Fruit fly (Drosophila melanogaster) whole organism, embryonic: ENCODE measurements around the gene Nulp1.

Experiments used
- Abd-B ChIP-seq: fragments of 200-800 bp; sonication (Bioruptor generic); optimal IDR thresholded peaks from 2 replicates; lab custom pipeline; 2018; ENCODE audit warnings: missing biosample characterization, mild to moderate bottlenecking, missing genetic modification characterization, moderate library complexity
- CG10274 ChIP-seq: fragments of 200-800 bp; sonication (Bioruptor generic); optimal IDR thresholded peaks from 3 replicates; lab custom pipeline; 2017; ENCODE audit warnings: missing biosample characterization, mild to moderate bottlenecking, missing genetic modification characterization
- CG10543 ChIP-seq: fragments of 200-800 bp; sonication (Bioruptor generic); optimal IDR thresholded peaks from 3 replicates; lab custom pipeline; 2017; ENCODE audit warnings: missing biosample characterization, mild to moderate bottlenecking, missing genetic modification characterization, moderate library complexity
- CG11093 ChIP-seq: fragments of 200-800 bp; sonication (Bioruptor generic); IDR thresholded peaks from 3 replicates; pipeline ENCODE4 v1.3.6; 2022; ENCODE audit warnings: missing biosample characterization, missing genetic modification characterization
- CG11504 ChIP-seq: fragments of 200-800 bp; sonication (Bioruptor generic); optimal IDR thresholded peaks from 3 replicates; lab custom pipeline; 2019; ENCODE audit warnings: missing biosample characterization, mild to moderate bottlenecking, missing genetic modification characterization, moderate library complexity
- CG11696 ChIP-seq: fragments of 200-800 bp; sonication (Bioruptor generic); IDR thresholded peaks from 2 replicates; pipeline ENCODE4 v1.3.6; 2022; ENCODE audit warnings: missing biosample characterization, missing genetic modification characterization
- CG1529 ChIP-seq: fragments of 200-800 bp; sonication (Bioruptor generic); optimal IDR thresholded peaks from 3 replicates; lab custom pipeline; 2018; ENCODE audit warnings: missing biosample characterization, missing genetic modification characterization
- CG1602 ChIP-seq: fragments of 200-800 bp; sonication (Bioruptor generic); optimal IDR thresholded peaks from 3 replicates; lab custom pipeline; 2016; ENCODE audit warnings: missing biosample characterization, missing genetic modification characterization
- CG2712 ChIP-seq: fragments of 200-800 bp; optimal IDR thresholded peaks from 3 replicates; lab custom pipeline; 2019; ENCODE audit warnings: missing biosample characterization, mild to moderate bottlenecking, missing genetic modification characterization, moderate library complexity
- CG3065 ChIP-seq: fragments of 200-800 bp; sonication (Bioruptor generic); optimal IDR thresholded peaks from 2 replicates; lab custom pipeline; 2016; ENCODE audit warnings: missing biosample characterization, missing genetic modification characterization
- CG31441 ChIP-seq: fragments of 200-800 bp; sonication (Bioruptor generic); IDR thresholded peaks from 2 replicates; pipeline ENCODE4 v1.3.6; 2022; ENCODE audit warnings: missing biosample characterization, missing genetic modification characterization
- CG33557 ChIP-seq: fragments of 200-800 bp; sonication (Bioruptor generic); optimal IDR thresholded peaks from 2 replicates; lab custom pipeline; 2019; ENCODE audit warnings: missing biosample characterization, mild to moderate bottlenecking, missing genetic modification characterization, moderate library complexity
- CG3838 ChIP-seq: fragments of 200-800 bp; sonication (Bioruptor generic); optimal IDR thresholded peaks from 3 replicates; lab custom pipeline; 2016; ENCODE audit warnings: missing biosample characterization, missing genetic modification characterization
- CG3847 ChIP-seq: fragments of 200-800 bp; sonication (Bioruptor generic); IDR thresholded peaks from 2 replicates; pipeline ENCODE4 v1.3.6; 2022; ENCODE audit warnings: missing biosample characterization, missing genetic modification characterization
- CG42726 ChIP-seq: fragments of 200-800 bp; sonication (Bioruptor generic); IDR thresholded peaks from 2 replicates; pipeline ENCODE4 v1.3.6; 2022; ENCODE audit warnings: missing biosample characterization, missing genetic modification characterization; ENCODE audit not compliant: partially characterized antibody
- CG7745 ChIP-seq: fragments of 200-800 bp; sonication (Bioruptor generic); optimal IDR thresholded peaks from 2 replicates; lab custom pipeline; 2018; ENCODE audit warnings: missing biosample characterization, mild to moderate bottlenecking, missing genetic modification characterization, moderate library complexity
- Chrac-16 ChIP-seq: fragments of 200-800 bp; sonication (Bioruptor generic); optimal IDR thresholded peaks from 3 replicates; lab custom pipeline; 2016; ENCODE audit warnings: missing biosample characterization, missing genetic modification characterization
- Deaf1 ChIP-seq: fragments of 200-800 bp; optimal IDR thresholded peaks from 3 replicates; lab custom pipeline; 2019; ENCODE audit warnings: missing biosample characterization, mild to moderate bottlenecking, missing genetic modification characterization, moderate library complexity
- Dll ChIP-seq: fragments of 200-800 bp; sonication (Bioruptor generic); IDR thresholded peaks from 4 replicates; pipeline ENCODE4 v1.3.6; 2022; ENCODE audit warnings: missing biosample characterization, missing genetic modification characterization; ENCODE audit not compliant: partially characterized antibody
- Hr51 ChIP-seq, 2 experiments: fragments of 200-800 bp; sonication (Bioruptor generic); optimal IDR thresholded peaks; 2 replicates in 1 of 2; 3 replicates in 1 of 2; lab custom pipeline; 2016 to 2018; ENCODE audit warnings: missing biosample characterization in 2 of 2, missing genetic modification characterization in 2 of 2, mild to moderate bottlenecking in 1 of 2, moderate library complexity in 1 of 2
- Lhr ChIP-seq: fragments of 200-800 bp; sonication (Bioruptor generic); optimal IDR thresholded peaks from 3 replicates; lab custom pipeline; 2017; ENCODE audit warnings: mild to moderate bottlenecking, missing biosample characterization, missing genetic modification reagents, missing genetic modification characterization
- MBD-R2 ChIP-seq: fragments of 200-800 bp; sonication (Bioruptor generic); IDR thresholded peaks from 2 replicates; pipeline ENCODE4 v1.3.6; 2022; ENCODE audit warnings: missing biosample characterization, missing genetic modification characterization
- Meics ChIP-seq: fragments of 200-800 bp; sonication (Bioruptor generic); optimal IDR thresholded peaks from 2 replicates; lab custom pipeline; 2017; ENCODE audit warnings: missing biosample characterization, mild to moderate bottlenecking, missing genetic modification characterization
- NC2α ChIP-seq: fragments of 200-800 bp; sonication (Bioruptor generic); optimal IDR thresholded peaks from 2 replicates; lab custom pipeline; 2016; ENCODE audit warnings: missing biosample characterization, missing genetic modification characterization
- Nf-YC ChIP-seq: fragments of 200-800 bp; optimal IDR thresholded peaks from 3 replicates; lab custom pipeline; 2019; ENCODE audit warnings: missing biosample characterization, mild to moderate bottlenecking, missing genetic modification characterization, moderate library complexity
- Oli ChIP-seq: fragments of 200-800 bp; sonication (Bioruptor generic); optimal IDR thresholded peaks from 2 replicates; lab custom pipeline; 2018; ENCODE audit warnings: missing biosample characterization, mild to moderate bottlenecking, missing genetic modification characterization, moderate library complexity
- Pdp1 ChIP-seq, 2 experiments: fragments of 200-800 bp; sonication (Bioruptor generic); optimal IDR thresholded peaks; 3 replicates each; lab custom pipeline; 2016; ENCODE audit warnings: missing biosample characterization in 2 of 2, missing genetic modification characterization in 2 of 2, mild to moderate bottlenecking in 1 of 2, moderate library complexity in 1 of 2
- Rfx ChIP-seq: fragments of 200-800 bp; sonication (Bioruptor generic); IDR thresholded peaks from 2 replicates; pipeline ENCODE4 v1.3.6; 2022; ENCODE audit warnings: missing biosample characterization, missing genetic modification characterization
- Sox102F ChIP-seq: fragments of 200-800 bp; sonication (Bioruptor generic); optimal IDR thresholded peaks from 2 replicates; lab custom pipeline; 2018; ENCODE audit warnings: missing biosample characterization, mild to moderate bottlenecking, missing genetic modification characterization, moderate library complexity
- Ssrp ChIP-seq: fragments of 200-800 bp; sonication (Bioruptor generic); optimal IDR thresholded peaks from 2 replicates; lab custom pipeline; 2018; ENCODE audit warnings: missing biosample characterization, mild to moderate bottlenecking, missing genetic modification characterization, moderate library complexity
- cad ChIP-seq: fragments of >200 bp; optimal IDR thresholded peaks from 2 replicates; lab custom pipeline; 2017; ENCODE audit warnings: missing biosample characterization, missing genetic modification characterization
- croc ChIP-seq: fragments of 200-800 bp; sonication (Bioruptor generic); conservative IDR thresholded peaks from 3 replicates; pipeline ENCODE4 v1.3.6; 2022; ENCODE audit warnings: missing biosample characterization, missing genetic modification characterization
- disco-r ChIP-seq: fragments of 200-800 bp; sonication (Bioruptor generic); optimal IDR thresholded peaks from 2 replicates; lab custom pipeline; 2016; ENCODE audit warnings: missing biosample characterization, missing genetic modification characterization
- dysf ChIP-seq: fragments of 200-800 bp; sonication (Bioruptor generic); IDR thresholded peaks from 3 replicates; pipeline ENCODE4 v1.3.6; 2022; ENCODE audit warnings: missing biosample characterization, missing genetic modification characterization
- eve ChIP-seq, 2 experiments: fragments of >200 bp; optimal IDR thresholded peaks; 2 replicates each; lab custom pipeline; 2017; ENCODE audit warnings: missing biosample characterization in 2 of 2, missing genetic modification characterization in 2 of 2
- gcm ChIP-seq: fragments of 200-800 bp; sonication (Bioruptor generic); optimal IDR thresholded peaks from 2 replicates; lab custom pipeline; 2019; ENCODE audit warnings: missing biosample characterization, mild to moderate bottlenecking, missing genetic modification characterization, moderate library complexity
- grau ChIP-seq: fragments of 200-800 bp; optimal IDR thresholded peaks from 3 replicates; lab custom pipeline; 2019; ENCODE audit warnings: missing biosample characterization, mild to moderate bottlenecking, missing genetic modification characterization, moderate library complexity
- h ChIP-seq: fragments of >200 bp; optimal IDR thresholded peaks from 2 replicates; lab custom pipeline; 2017
- ken ChIP-seq: fragments of 200-800 bp; sonication (Bioruptor generic); IDR thresholded peaks from 3 replicates; pipeline ENCODE4 v1.3.6; 2022; ENCODE audit warnings: missing biosample characterization, missing genetic modification characterization
- lilli ChIP-seq: fragments of 200-800 bp; sonication (Bioruptor generic); optimal IDR thresholded peaks from 3 replicates; lab custom pipeline; 2016; ENCODE audit warnings: missing biosample characterization, missing genetic modification characterization
- org-1 ChIP-seq: fragments of 200-800 bp; sonication (Bioruptor generic); optimal IDR thresholded peaks from 2 replicates; lab custom pipeline; 2017; ENCODE audit warnings: missing biosample characterization, missing genetic modification characterization
- phol ChIP-seq: fragments of 200-800 bp; sonication (Bioruptor generic); optimal IDR thresholded peaks from 3 replicates; lab custom pipeline; 2018; ENCODE audit warnings: missing biosample characterization, mild to moderate bottlenecking, missing genetic modification characterization, moderate library complexity
- scrt ChIP-seq: fragments of 200-800 bp; sonication (Bioruptor generic); optimal IDR thresholded peaks from 2 replicates; lab custom pipeline; 2018; ENCODE audit warnings: missing biosample characterization, mild to moderate bottlenecking, missing genetic modification characterization, moderate library complexity
- sd ChIP-seq: fragments of 200-800 bp; sonication (Bioruptor generic); optimal IDR thresholded peaks from 3 replicates; lab custom pipeline; 2018; ENCODE audit warnings: missing biosample characterization, mild to moderate bottlenecking, missing genetic modification characterization, moderate library complexity
- ssp ChIP-seq: fragments of 200-800 bp; sonication (Bioruptor generic); IDR thresholded peaks from 2 replicates; pipeline ENCODE4 v1.3.6; 2022; ENCODE audit warnings: missing biosample characterization, missing genetic modification characterization
- tgo ChIP-seq: fragments of 200-800 bp; sonication (Bioruptor generic); IDR thresholded peaks from 3 replicates; pipeline ENCODE4 v1.3.6; 2022; ENCODE audit warnings: missing biosample characterization, missing genetic modification characterization
- twi ChIP-seq: fragments of 200-800 bp; optimal IDR thresholded peaks from 2 replicates; lab custom pipeline; 2019; ENCODE audit warnings: missing biosample characterization, mild to moderate bottlenecking, missing genetic modification characterization, moderate library complexity
- unc-4 ChIP-seq: fragments of 200-800 bp; sonication (Bioruptor generic); IDR thresholded peaks from 2 replicates; pipeline ENCODE4 v1.3.6; 2022; ENCODE audit warnings: missing biosample characterization, missing genetic modification characterization; ENCODE audit not compliant: partially characterized antibody

Gene Nulp1

DNA sequence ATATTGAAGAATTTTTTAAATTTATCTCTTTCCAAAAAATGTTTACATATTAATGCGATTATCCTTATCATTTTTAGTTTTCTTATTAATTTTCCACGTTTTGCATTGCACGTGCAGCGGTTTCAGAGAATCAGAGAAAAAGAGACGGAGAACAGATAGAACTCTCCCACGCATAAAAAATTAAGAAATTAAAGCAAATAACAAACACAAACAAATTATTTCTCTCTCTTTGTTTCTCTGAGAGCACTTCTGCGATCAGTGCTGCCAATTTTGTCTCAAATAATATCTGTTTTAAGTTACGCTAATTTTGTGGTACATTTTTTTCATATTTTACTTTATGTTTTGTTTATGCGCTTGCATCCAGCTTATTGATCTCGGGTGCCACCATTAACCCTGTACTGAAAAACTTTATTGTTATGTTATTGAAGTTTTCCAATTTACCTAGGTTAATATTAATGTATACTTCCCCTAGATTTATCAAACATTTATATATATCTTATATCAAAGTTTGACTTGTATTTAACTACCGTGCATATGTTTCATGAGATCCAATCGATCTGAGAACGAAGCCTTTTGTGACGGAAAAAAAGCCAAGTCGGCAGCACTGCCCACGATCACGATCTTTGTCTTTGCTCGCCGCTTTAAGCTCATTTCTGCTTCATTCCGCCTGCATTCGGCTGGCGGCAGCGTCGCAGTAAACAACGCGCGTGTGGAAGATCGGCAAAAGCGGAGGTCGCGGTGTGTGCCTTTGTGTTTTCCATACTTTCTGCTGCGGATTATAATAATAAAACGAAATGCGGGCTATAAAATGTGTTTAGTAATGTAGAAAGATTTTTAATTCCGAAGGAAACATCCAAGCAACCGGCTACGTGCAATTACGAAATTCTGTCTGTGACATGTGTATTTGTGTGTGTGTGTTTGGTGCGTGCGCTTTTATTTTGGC lies 46.7 kb upstream of the Nulp1 start, which contains the start of gene Sarm (continued):
- no peak for TF ChIP-seq CG33557 (GFP tag; lab: Kevin White, UChicago)
- 0 out of 4 replicates have a peak, but pooled peaks have one; percentile 19 for TF ChIP-seq Dll (GFP tag; lab: Robert Waterston, UW)
- peak; percentile 94 for TF ChIP-seq CG7745 (tag; lab: Kevin White, UChicago)
- no peak for TF ChIP-seq ssp
- TF ChIP-seq unc-4 (GFP tag; lab: Robert Waterston, UW) = no peak
- peak; percentile 30 for TF ChIP-seq Ssrp (tag; lab: Kevin White, UChicago)
- TF ChIP-seq twi (tag; lab: Kevin White, UChicago) = peak; percentile 20
- peak; percentile 52 for TF ChIP-seq lilli (GFP tag; lab: Kevin White, UChicago)
- TF ChIP-seq dysf (GFP tag; lab: Robert Waterston, UW) = peak; percentile 53; the same call in 1 of the 3 replicates
- TF ChIP-seq MBD-R2 (GFP tag; lab: Robert Waterston, UW) = 0 out of 2 replicates have a peak, but pooled peaks have one; percentile 16
- TF ChIP-seq NC2α (GFP tag; lab: Kevin White, UChicago) = no peak
- TF ChIP-seq org-1 (GFP tag; lab: Kevin White, UChicago) = peak; percentile 6
- TF ChIP-seq CG11093 = no peak
- TF ChIP-seq CG1529 (GFP tag; lab: Kevin White, UChicago) = peak; percentile 70
- TF ChIP-seq sd (tag; lab: Kevin White, UChicago) = peak; percentile 24
- TF ChIP-seq CG10543 (GFP tag; lab: Kevin White, UChicago) = peak; percentile 53
- peak; percentile 40 for TF ChIP-seq CG10274 (GFP tag; lab: Kevin White, UChicago)
- TF ChIP-seq eve (GFP tag; optimal IDR thresholded peaks at IDR 0.05; lab: Kevin White, UChicago) = peak in 1 of 2 experiments; percentile 73
- TF ChIP-seq h (lab: Kevin White, UChicago) = no peak
- TF ChIP-seq Rfx (GFP tag; lab: Robert Waterston, UW) = peak; percentile 39; the same call in 1 of the 2 replicates
- no peak for TF ChIP-seq CG3065 (GFP tag; lab: Kevin White, UChicago)
- no peak for TF ChIP-seq cad (GFP tag; lab: Kevin White, UChicago)
- TF ChIP-seq Hr51 (GFP tag; optimal IDR thresholded peaks at IDR 0.05; lab: Kevin White, UChicago) = peak in 1 of 2 experiments; percentile 67
- peak; percentile 10 for TF ChIP-seq CG1602 (GFP tag; lab: Kevin White, UChicago)
- peak; percentile 52 for TF ChIP-seq Meics (GFP tag; lab: Kevin White, UChicago)
- TF ChIP-seq CG3847 = no peak
- TF ChIP-seq CG11696 = no peak
- TF ChIP-seq CG31441 (GFP tag; lab: Robert Waterston, UW) = peak; percentile 74
- peak; percentile 39 for TF ChIP-seq Sox102F (GFP tag; lab: Kevin White, UChicago)
- TF ChIP-seq croc = no peak
- peak; percentile 67 for TF ChIP-seq phol (tag; lab: Kevin White, UChicago)
- peak; percentile 70 for TF ChIP-seq Oli (tag; lab: Kevin White, UChicago)
- no peak for TF ChIP-seq tgo
- peak in 1 of 2 experiments; percentile 37 for TF ChIP-seq Pdp1 (GFP tag; optimal IDR thresholded peaks at IDR 0.05; lab: Kevin White, UChicago)
- peak; percentile 60 for TF ChIP-seq Nf-YC (tag; lab: Kevin White, UChicago)
- TF ChIP-seq grau (tag; lab: Kevin White, UChicago) = peak; percentile 58
- peak; percentile 3 for TF ChIP-seq Chrac-16 (GFP tag; lab: Kevin White, UChicago)
- TF ChIP-seq CG11504 (tag; lab: Kevin White, UChicago) = peak; percentile 73
- peak; percentile 29 for TF ChIP-seq gcm (GFP tag; lab: Kevin White, UChicago)
- peak; percentile 73 for TF ChIP-seq Deaf1 (tag; lab: Kevin White, UChicago)
- no peak for TF ChIP-seq disco-r (GFP tag; lab: Kevin White, UChicago)
- 0 out of 3 replicates have a peak, but pooled peaks have one; percentile 25 for TF ChIP-seq ken (GFP tag; lab: Robert Waterston, UW)
- TF ChIP-seq scrt (GFP tag; lab: Kevin White, UChicago) = peak; percentile 25
- no peak for TF ChIP-seq CG42726 (GFP tag; lab: Robert Waterston, UW)
- peak; percentile 7 for TF ChIP-seq CG3838 (GFP tag; lab: Kevin White, UChicago)
- TF ChIP-seq Lhr (GFP tag; lab: Kevin White, UChicago) = peak; percentile 3
- peak; percentile 19 for TF ChIP-seq CG2712 (tag; lab: Kevin White, UChicago)
- TF ChIP-seq Abd-B = no peak
